Fruit fly (Drosophila melanogaster) whole organism, wandering third instar larva: Measurements from ENCODE around the gene UQCR-14.

Experiments
- Dif ChIP-seq: fragments of 200-275, 200-300 bp; sonication (Bioruptor generic); optimal IDR thresholded peaks from 2 replicates; lab custom pipeline; 2018; ENCODE audit warnings: missing biosample characterization, missing genetic modification characterization; ENCODE audit not compliant: partially characterized antibody
- Mio ChIP-seq: sonication (Bioruptor generic); optimal IDR thresholded peaks from 2 replicates; lab custom pipeline; 2016; ENCODE audit warnings: missing biosample characterization, missing genetic modification characterization
- Myc ChIP-seq: fragments of >200 bp; optimal IDR thresholded peaks from 2 replicates; lab custom pipeline; 2017
- Vsx2 ChIP-seq: fragments of 200-300, 225-300 bp; sonication (Bioruptor generic); optimal IDR thresholded peaks from 2 replicates; lab custom pipeline; 2018; ENCODE audit warnings: missing biosample characterization, missing genetic modification characterization; ENCODE audit not compliant: partially characterized antibody
- dsf ChIP-seq: sonication (Bioruptor generic); optimal IDR thresholded peaks from 2 replicates; lab custom pipeline; 2016; ENCODE audit warnings: missing biosample characterization, missing genetic modification characterization, borderline replicate concordance
- ey ChIP-seq: fragments of 200-800 bp; sonication (Bioruptor generic); optimal IDR thresholded peaks from 2 replicates; lab custom pipeline; 2016; ENCODE audit warnings: missing biosample characterization, missing genetic modification characterization
- h ChIP-seq: fragments of 200-800 bp; sonication (Bioruptor generic); optimal IDR thresholded peaks from 3 replicates; lab custom pipeline; 2016; ENCODE audit warnings: missing biosample characterization, mild to moderate bottlenecking, missing genetic modification characterization
- usp ChIP-seq: fragments of >200 bp; optimal IDR thresholded peaks from 2 replicates; lab custom pipeline; 2017; ENCODE audit warnings: missing biosample characterization, missing genetic modification characterization

- TF ChIP-seq Dif (GFP tag; lab: Kevin White, UChicago) = no peak
- TF ChIP-seq dsf (GFP tag; lab: Kevin White, UChicago) = no peak
- TF ChIP-seq h (GFP tag; lab: Kevin White, UChicago) = no peak
- TF ChIP-seq Mio (GFP tag; lab: Kevin White, UChicago) = no peak
- no peak for TF ChIP-seq usp (GFP tag; lab: Kevin White, UChicago)
- TF ChIP-seq Myc (lab: Kevin White, UChicago) = no peak
- no peak for TF ChIP-seq ey (GFP tag; lab: Kevin White, UChicago)
- TF ChIP-seq Vsx2 (GFP tag; lab: Kevin White, UChicago) = no peak
Measured at dm6 chrX:16288999-16289398, 2.9 kb downstream of the UQCR-14 start.
